Fruit fly (Drosophila melanogaster): ENCODE measurements around the gene qless.

Gene qless

DNA sequence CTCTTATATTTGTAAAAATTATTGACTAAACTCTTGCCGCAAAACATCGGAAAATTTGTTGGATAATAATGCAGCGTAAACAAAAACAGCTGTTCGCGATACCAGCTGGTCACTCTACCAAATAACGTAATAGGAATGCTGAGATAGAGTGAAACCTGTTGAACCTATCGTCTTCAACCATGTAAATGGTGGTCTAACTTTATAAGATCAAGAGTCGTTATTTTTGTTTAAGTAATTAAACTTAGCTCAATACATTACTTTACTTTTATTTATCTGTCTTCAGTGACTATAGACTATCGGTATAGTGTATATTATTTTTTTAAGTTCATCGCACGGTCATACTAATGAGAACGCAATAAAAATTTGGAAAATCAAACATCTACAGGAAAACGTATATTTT, 2.4 kb upstream of the qless start, which contains the start of the genes CG1750 and spn-F:
TSS of gene CG1750 (minus strand) at position 93 of the 400 bp plus-strand sequence.
TSS of gene spn-F (plus strand) at position 320 of the 400 bp plus-strand sequence.
- TF ChIP-seq CG4318 (GFP tag; optimal IDR thresholded peaks at IDR 0.05) (no peak), ss (GFP tag; optimal IDR thresholded peaks at IDR 0.05) (no peak), fkh (GFP tag; optimal IDR thresholded peaks at IDR 0.05) (peak; percentile 84), Hr38 (GFP tag; optimal IDR thresholded peaks at IDR 0.05) (no peak), vri (GFP tag; optimal IDR thresholded peaks at IDR 0.05) (peak; percentile 85)

DNA sequence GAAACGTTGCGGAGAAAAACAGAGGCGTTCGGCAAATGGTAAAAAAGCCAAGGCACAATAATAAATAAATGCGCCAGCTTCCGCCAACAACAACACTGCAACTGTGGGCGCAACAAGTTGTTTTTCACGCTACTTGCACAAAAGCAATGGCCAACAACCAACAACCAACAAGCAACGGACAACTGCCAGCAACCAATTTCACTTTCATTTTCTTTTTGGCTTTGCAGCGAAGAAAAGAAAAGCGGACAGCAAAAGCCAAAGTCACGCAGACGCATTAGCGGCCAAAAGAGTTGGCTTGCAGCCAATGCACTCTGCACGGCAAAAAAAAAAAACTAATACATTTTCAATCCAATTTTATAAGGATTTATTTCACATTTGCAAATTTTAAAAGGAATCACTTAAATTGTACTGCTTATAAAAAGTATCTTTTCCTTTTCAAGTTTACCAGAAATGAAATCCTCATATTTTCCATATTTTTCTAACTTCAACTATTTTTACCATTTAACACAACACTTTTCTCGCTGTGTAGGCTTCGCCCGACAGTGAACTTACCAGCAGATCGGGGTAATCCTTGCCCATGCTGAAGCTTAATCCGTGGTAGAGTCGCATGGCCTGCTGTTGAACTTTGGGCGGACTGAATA, 1.2 kb downstream of the qless start:
- TF ChIP-seq CG15336 (GFP tag; IDR thresholded peaks at IDR 0.05) (peak; percentile 92), OdsH (GFP tag; optimal IDR thresholded peaks at IDR 0.05) (peak; percentile 44), Hr4 (GFP tag; optimal IDR thresholded peaks at IDR 0.05) (peak; percentile 92), Ets96B (tag; optimal IDR thresholded peaks at IDR 0.05) (no peak), fd85E (GFP tag; optimal IDR thresholded peaks at IDR 0.05) (no peak), eg (GFP tag; IDR thresholded peaks at IDR 0.05) (peak; percentile 80), Eip78C (GFP tag) (peak; percentile 85), CG1621 (tag; optimal IDR thresholded peaks at IDR 0.05) (no peak), CG11294 (GFP tag; IDR thresholded peaks at IDR 0.05) (0 out of 2 replicates have a peak, but pooled peaks have one; percentile 50), CG6276 (GFP tag; optimal IDR thresholded peaks at IDR 0.05) (peak; percentile 84), Sox14 (GFP tag; optimal IDR thresholded peaks at IDR 0.05) (peak; percentile 13), ss (GFP tag; optimal IDR thresholded peaks at IDR 0.05) (no peak), CG34406 (GFP tag; optimal IDR thresholded peaks at IDR 0.05) (peak; percentile 31), CG4318 (GFP tag; optimal IDR thresholded peaks at IDR 0.05) (peak; percentile 65), dac (GFP tag; optimal IDR thresholded peaks at IDR 0.05) (peak; percentile 16), Ets21C (GFP tag; optimal IDR thresholded peaks at IDR 0.05) (no peak), topi (GFP tag; optimal IDR thresholded peaks at IDR 0.05) (peak; percentile 1), salr (GFP tag; optimal IDR thresholded peaks at IDR 0.05) (peak in 1 of 2 experiments; percentile 47), CG6163 (GFP tag; IDR thresholded peaks at IDR 0.05) (peak; percentile 57), Blimp-1 (GFP tag; optimal IDR thresholded peaks at IDR 0.05) (peak; percentile 1), dsx (GFP tag; optimal IDR thresholded peaks at IDR 0.05; ENCODE audit: poor library complexity, severe bottlenecking) (no peak), CG8119 (GFP tag; IDR thresholded peaks at IDR 0.05) (peak; percentile 87), esn (GFP tag; optimal IDR thresholded peaks at IDR 0.05) (peak; percentile 5), Gug (GFP tag; IDR thresholded peaks at IDR 0.05) (peak; percentile 69), lz (GFP tag; optimal IDR thresholded peaks at IDR 0.05) (no peak), CG3919 (GFP tag; optimal IDR thresholded peaks at IDR 0.05) (no peak), Eip93F (GFP tag; optimal IDR thresholded peaks at IDR 0.05) (no peak), pdm3 (GFP tag; optimal IDR thresholded peaks at IDR 0.05) (peak; percentile 52), acj6 (GFP tag; optimal IDR thresholded peaks at IDR 0.05) (peak; percentile 32), net (GFP tag; optimal IDR thresholded peaks at IDR 0.05) (peak; percentile 61), CG6854 (GFP tag; optimal IDR thresholded peaks at IDR 0.05) (no peak), CG16779 (tag; optimal IDR thresholded peaks at IDR 0.05) (no peak), CG32006 (GFP tag; optimal IDR thresholded peaks at IDR 0.05) (peak; percentile 88), CG11902 (GFP tag; optimal IDR thresholded peaks at IDR 0.05) (no peak)

DNA sequence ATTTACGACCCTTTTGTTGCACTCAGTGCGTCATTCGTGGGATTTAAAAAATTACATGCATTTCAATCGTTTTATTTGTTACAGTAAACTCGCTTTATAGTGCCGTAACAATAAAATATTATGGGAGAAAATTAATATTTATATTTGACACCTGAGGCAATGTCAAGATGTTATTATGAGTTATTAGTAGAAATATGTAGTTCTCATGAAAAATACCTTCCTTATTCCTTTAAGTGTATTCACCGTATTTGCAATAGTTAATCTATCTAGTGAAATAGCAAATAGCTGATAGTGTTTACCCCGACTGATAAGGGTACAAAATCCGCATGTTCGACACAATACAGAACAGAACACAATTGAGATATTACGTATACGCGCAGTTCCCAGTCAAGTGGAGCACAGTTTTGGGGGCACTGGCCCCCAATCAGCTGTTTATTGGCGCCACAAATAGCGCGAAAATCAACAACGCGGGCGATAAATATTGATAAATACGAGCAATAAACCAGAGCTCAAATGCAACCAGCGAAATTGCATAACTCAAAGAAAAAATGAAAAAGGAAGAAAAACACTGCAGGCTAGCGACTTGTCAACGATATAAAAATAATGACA, 1.9 kb downstream of the qless start:
- no peak for TF ChIP-seq fd59A (GFP tag; optimal IDR thresholded peaks at IDR 0.05)
- peak; percentile 11 for TF ChIP-seq CG10631 (GFP tag; optimal IDR thresholded peaks at IDR 0.05)
- no peak for TF ChIP-seq fd85E (GFP tag; optimal IDR thresholded peaks at IDR 0.05)
- no peak for TF ChIP-seq CG31627 (GFP tag; optimal IDR thresholded peaks at IDR 0.05)
- no peak for TF ChIP-seq Eip93F (GFP tag; optimal IDR thresholded peaks at IDR 0.05)
- no peak for TF ChIP-seq CG4318 (GFP tag; optimal IDR thresholded peaks at IDR 0.05)
- TF ChIP-seq ss (GFP tag; optimal IDR thresholded peaks at IDR 0.05) = no peak
- TF ChIP-seq spab (GFP tag; optimal IDR thresholded peaks at IDR 0.05) = no peak
- no peak for TF ChIP-seq CG7368 (GFP tag; optimal IDR thresholded peaks at IDR 0.05)
- no peak for TF ChIP-seq Smox (GFP tag; optimal IDR thresholded peaks at IDR 0.05)
- peak; percentile 63 for TF ChIP-seq Eip78C (GFP tag)
- TF ChIP-seq vri (GFP tag; optimal IDR thresholded peaks at IDR 0.05) = peak; percentile 42
- no peak for TF ChIP-seq Eip75B (GFP tag; optimal IDR thresholded peaks at IDR 0.05)
- no peak for TF ChIP-seq CG6792 (GFP tag; optimal IDR thresholded peaks at IDR 0.05)
- TF ChIP-seq CG8319 (GFP tag; optimal IDR thresholded peaks at IDR 0.05) = no peak
- no peak for TF ChIP-seq Lpt (GFP tag; optimal IDR thresholded peaks at IDR 0.05)
- peak; percentile 14 for TF ChIP-seq CG8632 (GFP tag; optimal IDR thresholded peaks at IDR 0.05)
